Worm (Caenorhabditis elegans): ENCODE data around the gene melo-3.
A peak's percentile ranks its signal among the peaks of the same experiment; 100 is the strongest.
"Not testable (repeated sequence)": the region's sequence is repeated elsewhere in the genome, so short reads cannot be mapped to it uniquely, and the experiment has no call there.

The melo-3 gene

ce11 chrV:15036769-15037168 lies at the start of gene melo-3:
melo-3 (minus strand) TSS chrV:15036869.
- not testable (repeated sequence) for TF ChIP-seq cnd-1, sptf-1, mep-1 (tag; optimal IDR thresholded peaks at IDR 0.05)

DNA sequence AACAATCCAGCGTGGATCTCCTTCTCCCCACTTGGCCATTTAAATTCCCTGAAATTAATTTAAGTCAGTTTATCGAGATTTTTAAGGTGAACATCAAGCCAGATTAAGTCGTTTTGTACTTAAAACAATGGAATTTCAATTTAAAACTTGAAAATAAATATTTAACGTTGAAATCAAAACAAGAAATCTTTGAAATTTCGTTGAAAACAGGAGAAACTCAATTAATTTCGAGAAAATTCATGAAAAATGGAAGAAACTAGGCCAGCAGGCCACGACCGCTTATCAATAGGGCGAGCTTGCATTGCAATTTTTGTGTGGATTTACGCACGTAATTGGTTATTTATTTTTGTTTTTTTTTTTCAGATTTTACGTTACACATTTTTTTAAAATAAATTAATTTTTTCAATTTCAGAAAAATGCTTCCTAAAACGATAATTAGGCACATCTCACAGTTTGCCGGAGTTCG lies 48.7 kb upstream of the melo-3 start, which contains the start of the genes ahsa-1 and C01G10.7:
Gene ahsa-1 (minus strand): TSS at position 51 of the 466 bp plus-strand sequence.
Gene C01G10.7 (plus strand): TSS at position 413 of the 466 bp plus-strand sequence.
- peak; percentile 61 for TF ChIP-seq mab-5 (tag; optimal IDR thresholded peaks at IDR 0.05)
- TF ChIP-seq mls-2 (tag; optimal IDR thresholded peaks at IDR 0.05): peak; percentile 39
- peak; percentile 90 for TF ChIP-seq nhr-237 (tag; optimal IDR thresholded peaks at IDR 0.05)
- TF ChIP-seq sem-2 (GFP tag; optimal IDR thresholded peaks at IDR 0.05): no peak
- peak; percentile 2 for TF ChIP-seq hlh-1 (tag; optimal IDR thresholded peaks at IDR 0.05)
- TF ChIP-seq lin-32 (GFP tag; optimal IDR thresholded peaks at IDR 0.05): peak; percentile 56
- TF ChIP-seq lin-13 (tag; optimal IDR thresholded peaks at IDR 0.05): peak; percentile 44
- TF ChIP-seq pha-4 (tag; optimal IDR thresholded peaks at IDR 0.05): peak; percentile 46
- no peak for TF ChIP-seq unc-120 (tag; optimal IDR thresholded peaks at IDR 0.05; ENCODE audit: poor library complexity, severe bottlenecking)
- no peak for TF ChIP-seq tbx-8 (GFP tag; optimal IDR thresholded peaks at IDR 0.05)
- TF ChIP-seq M03D4.4 (tag; optimal IDR thresholded peaks at IDR 0.05): peak; percentile 44
- TF ChIP-seq mep-1 (tag; optimal IDR thresholded peaks at IDR 0.05): peak; percentile 87
- TF ChIP-seq drap-1 (GFP tag; optimal IDR thresholded peaks at IDR 0.05): peak; percentile 70
- peak; percentile 73 for TF ChIP-seq ceh-39 (tag; optimal IDR thresholded peaks at IDR 0.05)
- peak; percentile 70 for TF ChIP-seq sptf-1 (tag; optimal IDR thresholded peaks at IDR 0.05)
- no peak for TF ChIP-seq nhr-28 (tag; optimal IDR thresholded peaks at IDR 0.05)
- TF ChIP-seq ces-1 (GFP tag; optimal IDR thresholded peaks at IDR 0.05): peak; percentile 97
- no peak for TF ChIP-seq cnd-1 (tag; optimal IDR thresholded peaks at IDR 0.05)
- peak; percentile 70 for TF ChIP-seq ceh-43 (GFP tag; optimal IDR thresholded peaks at IDR 0.05)
- peak; percentile 73 for TF ChIP-seq lsy-2 (tag; optimal IDR thresholded peaks at IDR 0.05)

ce11 chrV:15083659-15084058 lies 47.0 kb upstream of the melo-3 start:
- no peak for TF ChIP-seq nhr-28 (tag; optimal IDR thresholded peaks at IDR 0.05)
- no peak for TF ChIP-seq elt-3 (tag; optimal IDR thresholded peaks at IDR 0.05)
- no peak for TF ChIP-seq pha-4 (tag; optimal IDR thresholded peaks at IDR 0.05)
- TF ChIP-seq bed-3 (GFP tag; optimal IDR thresholded peaks at IDR 0.05): no peak

- TF ChIP-seq lin-13 (tag; optimal IDR thresholded peaks at IDR 0.05) (no peak), cnd-1 (tag; optimal IDR thresholded peaks at IDR 0.05) (peak; percentile 3), lsy-2 (tag; optimal IDR thresholded peaks at IDR 0.05) (peak; percentile 41), unc-62 (GFP tag; optimal IDR thresholded peaks at IDR 0.05) (no peak), ceh-43 (GFP tag; optimal IDR thresholded peaks at IDR 0.05) (no peak), sem-2 (GFP tag; optimal IDR thresholded peaks at IDR 0.05) (no peak), mab-5 (tag; optimal IDR thresholded peaks at IDR 0.05) (no peak), nhr-28 (tag; optimal IDR thresholded peaks at IDR 0.05) (no peak), ces-1 (GFP tag; optimal IDR thresholded peaks at IDR 0.05) (peak; percentile 8), sptf-1 (tag; optimal IDR thresholded peaks at IDR 0.05) (no peak), nhr-12 (tag; optimal IDR thresholded peaks at IDR 0.05) (no peak), flh-1 (GFP tag; optimal IDR thresholded peaks at IDR 0.05) (no peak), drap-1 (GFP tag; optimal IDR thresholded peaks at IDR 0.05) (peak; percentile 37), M03D4.4 (tag; optimal IDR thresholded peaks at IDR 0.05) (no peak), blmp-1 (tag; optimal IDR thresholded peaks at IDR 0.05) (no peak)
Observed at ce11 chrV:15082291-15082690, 45.6 kb upstream of the melo-3 start, which contains the start of the genes C01G10.10 and C01G10.9. C01G10.10 (minus strand) TSS chrV:15082441. C01G10.9 (plus strand) TSS chrV:15082530.

DNA sequence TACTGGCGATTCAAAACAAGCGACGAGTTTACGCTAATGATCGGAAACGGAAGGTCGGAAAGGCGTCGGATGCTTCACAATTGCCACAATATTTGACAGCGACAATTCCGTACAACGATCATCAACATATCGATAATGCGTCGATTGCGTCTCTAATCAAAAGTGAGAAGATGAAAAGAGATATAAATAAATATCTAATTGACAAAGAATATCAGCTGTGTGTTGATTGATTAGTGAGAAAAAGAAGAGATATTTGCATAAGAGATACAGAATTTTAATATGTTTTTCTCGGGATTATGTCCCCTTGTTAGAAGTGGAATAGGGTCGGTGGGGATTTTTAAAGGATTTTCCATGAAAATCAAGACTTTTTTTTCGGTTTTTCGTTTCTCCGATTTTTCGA lies 41.9 kb upstream of the melo-3 start:
- TF ChIP-seq nhr-237 (tag; optimal IDR thresholded peaks at IDR 0.05) (no peak), lin-13 (tag; optimal IDR thresholded peaks at IDR 0.05) (no peak), snpc-4 (tag; optimal IDR thresholded peaks at IDR 0.05) (no peak), elt-1 (tag; optimal IDR thresholded peaks at IDR 0.05; ENCODE audit: borderline replicate concordance, insufficient read depth) (no peak), ham-2 (GFP tag; optimal IDR thresholded peaks at IDR 0.05) (no peak), mab-5 (tag; optimal IDR thresholded peaks at IDR 0.05) (peak; percentile 16), flh-1 (GFP tag; optimal IDR thresholded peaks at IDR 0.05) (no peak), bed-3 (GFP tag; optimal IDR thresholded peaks at IDR 0.05) (no peak), unc-120 (tag; optimal IDR thresholded peaks at IDR 0.05; ENCODE audit: poor library complexity, severe bottlenecking) (peak; percentile 19), nhr-28 (tag; optimal IDR thresholded peaks at IDR 0.05) (no peak), elt-3 (tag; optimal IDR thresholded peaks at IDR 0.05) (no peak), unc-62 (GFP tag; optimal IDR thresholded peaks at IDR 0.05) (peak; percentile 82), cnd-1 (tag; optimal IDR thresholded peaks at IDR 0.05) (no peak), ces-1 (GFP tag; optimal IDR thresholded peaks at IDR 0.05) (no peak), zip-8 (tag; optimal IDR thresholded peaks at IDR 0.05) (no peak)

Data from whole organism, mixed stage, embryonic.